Fruit fly (Drosophila melanogaster) whole organism, embryonic: ENCODE measurements around the gene CG7179.

Experiments
- Bdp1 ChIP-seq: fragments of 200-800 bp; sonication (Bioruptor generic); optimal IDR thresholded peaks from 3 replicates; lab custom pipeline; 2016; ENCODE audit warnings: missing biosample characterization, missing genetic modification characterization
- Blimp-1 ChIP-seq: fragments of 200-800 bp; sonication (Bioruptor generic); optimal IDR thresholded peaks from 3 replicates; lab custom pipeline; 2018; ENCODE audit warnings: missing biosample characterization, missing genetic modification characterization, mild to moderate bottlenecking, moderate library complexity, missing genetic modification reagents
- CG1024 ChIP-seq: fragments of 200-800 bp; sonication (Bioruptor generic); IDR thresholded peaks from 2 replicates; pipeline ENCODE4 v1.3.6; 2022; ENCODE audit warnings: missing biosample characterization, missing genetic modification characterization
- CG10267 ChIP-seq: fragments of 200-800 bp; sonication (Bioruptor generic); optimal IDR thresholded peaks from 2 replicates; lab custom pipeline; 2018; ENCODE audit warnings: missing biosample characterization, mild to moderate bottlenecking, missing genetic modification characterization, moderate library complexity
- CG10321 ChIP-seq: fragments of 200-800 bp; sonication (Bioruptor generic); IDR thresholded peaks from 2 replicates; pipeline ENCODE4 v1.3.6; 2022; ENCODE audit warnings: missing biosample characterization, missing genetic modification characterization
- CG10654 ChIP-seq: fragments of 200-800 bp; sonication (Bioruptor generic); optimal IDR thresholded peaks from 2 replicates; lab custom pipeline; 2016; ENCODE audit warnings: missing biosample characterization, missing genetic modification characterization
- CG11456 ChIP-seq: fragments of 200-800 bp; sonication (Bioruptor generic); IDR thresholded peaks from 3 replicates; pipeline ENCODE4 v1.3.6; 2022; ENCODE audit warnings: missing biosample characterization, missing genetic modification characterization
- CG11723 ChIP-seq: fragments of 200-800 bp; sonication (Bioruptor generic); optimal IDR thresholded peaks from 2 replicates; lab custom pipeline; 2017; ENCODE audit warnings: missing biosample characterization, mild to moderate bottlenecking, missing genetic modification characterization
- CG13424 ChIP-seq: fragments of 200-800 bp; sonication (Bioruptor generic); optimal IDR thresholded peaks from 2 replicates; lab custom pipeline; 2019; ENCODE audit warnings: missing biosample characterization, mild to moderate bottlenecking, missing genetic modification characterization, moderate library complexity
- CG13624 ChIP-seq: fragments of 200-800 bp; sonication (Bioruptor generic); optimal IDR thresholded peaks from 2 replicates; lab custom pipeline; 2016; ENCODE audit warnings: missing biosample characterization, missing genetic modification characterization
- CG13775 ChIP-seq: fragments of 200-800 bp; sonication (Bioruptor generic); optimal IDR thresholded peaks from 3 replicates; lab custom pipeline; 2017; ENCODE audit warnings: missing biosample characterization, mild to moderate bottlenecking, missing genetic modification characterization
- CG14441 ChIP-seq: fragments of 200-800 bp; sonication (Bioruptor generic); IDR thresholded peaks from 2 replicates; pipeline ENCODE4 v1.3.6; 2022; ENCODE audit warnings: missing biosample characterization, missing genetic modification characterization
- CG15269 ChIP-seq: fragments of 200-800 bp; sonication (Bioruptor generic); optimal IDR thresholded peaks from 2 replicates; lab custom pipeline; 2018; ENCODE audit warnings: missing biosample characterization, mild to moderate bottlenecking, missing genetic modification characterization, moderate library complexity
- CG2120 ChIP-seq: fragments of 200-800 bp; sonication (Bioruptor generic); optimal IDR thresholded peaks from 3 replicates; lab custom pipeline; 2016; ENCODE audit warnings: missing biosample characterization, missing genetic modification characterization
- CG2889 ChIP-seq: fragments of 200-800 bp; sonication (Bioruptor generic); IDR thresholded peaks from 3 replicates; pipeline ENCODE4 v1.3.6; 2022; ENCODE audit warnings: missing biosample characterization, missing genetic modification characterization
- CG3065 ChIP-seq: fragments of 200-800 bp; sonication (Bioruptor generic); optimal IDR thresholded peaks from 2 replicates; lab custom pipeline; 2016; ENCODE audit warnings: missing biosample characterization, missing genetic modification characterization
- CG31388 ChIP-seq: fragments of 200-800 bp; sonication (Bioruptor generic); optimal IDR thresholded peaks from 2 replicates; lab custom pipeline; 2016; ENCODE audit warnings: missing biosample characterization, missing genetic modification characterization
- CG32532 ChIP-seq: fragments of 200-800 bp; sonication (Bioruptor generic); IDR thresholded peaks from 2 replicates; pipeline ENCODE4 v1.3.6; 2022; ENCODE audit warnings: missing biosample characterization, missing genetic modification characterization
- CG3281 ChIP-seq: fragments of 200-800 bp; sonication (Bioruptor generic); optimal IDR thresholded peaks from 3 replicates; lab custom pipeline; 2017; ENCODE audit warnings: missing biosample characterization, mild to moderate bottlenecking, missing genetic modification characterization
- CG42726 ChIP-seq: fragments of 200-800 bp; sonication (Bioruptor generic); IDR thresholded peaks from 2 replicates; pipeline ENCODE4 v1.3.6; 2022; ENCODE audit warnings: missing biosample characterization, missing genetic modification characterization; ENCODE audit not compliant: partially characterized antibody
- CG6254 ChIP-seq: fragments of 200-800 bp; sonication (Bioruptor generic); optimal IDR thresholded peaks from 3 replicates; lab custom pipeline; 2017; ENCODE audit warnings: mild to moderate bottlenecking, missing biosample characterization, missing genetic modification reagents, missing genetic modification characterization
- CG7357 ChIP-seq: fragments of 200-800 bp; sonication (Bioruptor generic); IDR thresholded peaks from 3 replicates; pipeline ENCODE4 v1.3.6; 2022; ENCODE audit warnings: missing biosample characterization, missing genetic modification characterization
- CG7745 ChIP-seq: fragments of 200-800 bp; sonication (Bioruptor generic); optimal IDR thresholded peaks from 2 replicates; lab custom pipeline; 2018; ENCODE audit warnings: missing biosample characterization, mild to moderate bottlenecking, missing genetic modification characterization, moderate library complexity
- CG7786 ChIP-seq: fragments of 200-800 bp; sonication (Bioruptor generic); optimal IDR thresholded peaks from 2 replicates; lab custom pipeline; 2016; ENCODE audit warnings: missing biosample characterization, missing genetic modification characterization
- CG8765 ChIP-seq: fragments of 200-800 bp; sonication (Bioruptor generic); IDR thresholded peaks from 2 replicates; pipeline ENCODE4 v1.3.6; 2022; ENCODE audit warnings: missing biosample characterization, missing genetic modification characterization
- CG9437 ChIP-seq: fragments of 200-800 bp; sonication (Bioruptor generic); optimal IDR thresholded peaks from 2 replicates; lab custom pipeline; 2018; ENCODE audit warnings: missing biosample characterization, mild to moderate bottlenecking, missing genetic modification characterization
- CG9817 ChIP-seq: fragments of 200-800 bp; sonication (Bioruptor generic); optimal IDR thresholded peaks from 2 replicates; lab custom pipeline; 2018; ENCODE audit warnings: missing biosample characterization, mild to moderate bottlenecking, missing genetic modification characterization, moderate library complexity
- H2.0 ChIP-seq: fragments of 200-800 bp; sonication (Bioruptor generic); IDR thresholded peaks from 2 replicates; pipeline ENCODE4 v1.3.6; 2022; ENCODE audit warnings: missing biosample characterization, missing genetic modification characterization
- Hey ChIP-seq: fragments of 200-800 bp; sonication (Bioruptor generic); optimal IDR thresholded peaks from 3 replicates; lab custom pipeline; 2018; ENCODE audit warnings: missing biosample characterization, mild to moderate bottlenecking, missing genetic modification characterization
- MESR4 ChIP-seq: fragments of 200-800 bp; sonication (Bioruptor generic); optimal IDR thresholded peaks from 2 replicates; lab custom pipeline; 2018; ENCODE audit warnings: missing biosample characterization, mild to moderate bottlenecking, missing genetic modification characterization, moderate library complexity
- Nf-YB ChIP-seq: fragments of 200-800 bp; sonication (Bioruptor generic); optimal IDR thresholded peaks from 3 replicates; lab custom pipeline; 2019; ENCODE audit warnings: missing biosample characterization, mild to moderate bottlenecking, missing genetic modification characterization, moderate library complexity
- Optix ChIP-seq: fragments of 200-800 bp; sonication (Bioruptor generic); IDR thresholded peaks from 3 replicates; pipeline ENCODE4 v1.3.6; 2022; ENCODE audit warnings: missing biosample characterization, missing genetic modification characterization
- Poxn ChIP-seq: fragments of 200-800 bp; sonication (Bioruptor generic); IDR thresholded peaks from 2 replicates; pipeline ENCODE4 v1.3.6; 2022; ENCODE audit warnings: missing biosample characterization, missing genetic modification characterization
- TFAM ChIP-seq: fragments of 200-800 bp; sonication (Bioruptor generic); optimal IDR thresholded peaks from 2 replicates; lab custom pipeline; 2017; ENCODE audit warnings: missing biosample characterization, missing genetic modification characterization, inconsistent platforms
- Trl ChIP-seq, 3 experiments: fragments of >200 bp in 2 of 3; fragments of 200-800 bp in 1 of 3; sonication (Bioruptor generic) in 1 of 3; optimal IDR thresholded peaks; 2 replicates in 1 of 3; 3 replicates in 2 of 3; lab custom pipeline; 2016 to 2017; ENCODE audit warnings: missing biosample characterization in 1 of 3, missing genetic modification characterization in 1 of 3
- ato ChIP-seq: fragments of 200-800 bp; sonication (Bioruptor generic); IDR thresholded peaks from 2 replicates; pipeline ENCODE4 v1.3.6; 2022; ENCODE audit warnings: missing biosample characterization, missing genetic modification characterization; ENCODE audit not compliant: partially characterized antibody
- caup ChIP-seq: fragments of 200-800 bp; sonication (Bioruptor generic); optimal IDR thresholded peaks from 3 replicates; lab custom pipeline; 2017; ENCODE audit warnings: missing biosample characterization, mild to moderate bottlenecking, missing genetic modification characterization, moderate library complexity; ENCODE audit not compliant: severe bottlenecking
- dysf ChIP-seq: fragments of 200-800 bp; sonication (Bioruptor generic); IDR thresholded peaks from 3 replicates; pipeline ENCODE4 v1.3.6; 2022; ENCODE audit warnings: missing biosample characterization, missing genetic modification characterization
- gfzf ChIP-seq: fragments of 200-800 bp; sonication (Bioruptor generic); optimal IDR thresholded peaks from 2 replicates; lab custom pipeline; 2016; ENCODE audit warnings: missing biosample characterization, mild to moderate bottlenecking, missing genetic modification characterization, moderate library complexity
- grau ChIP-seq: fragments of 200-800 bp; optimal IDR thresholded peaks from 3 replicates; lab custom pipeline; 2019; ENCODE audit warnings: missing biosample characterization, mild to moderate bottlenecking, missing genetic modification characterization, moderate library complexity
- luna ChIP-seq: fragments of 200-800 bp; sonication (Bioruptor generic); optimal IDR thresholded peaks from 2 replicates; lab custom pipeline; 2016; ENCODE audit warnings: missing biosample characterization, missing genetic modification characterization
- nmo ChIP-seq: fragments of 200-800 bp; sonication (Bioruptor generic); optimal IDR thresholded peaks from 2 replicates; lab custom pipeline; 2018; ENCODE audit warnings: missing biosample characterization, mild to moderate bottlenecking, missing genetic modification characterization, moderate library complexity
- prd ChIP-seq, 3 experiments: fragments of >200 bp in 2 of 3; fragments of 200-800 bp in 1 of 3; sonication (Bioruptor generic) in 1 of 3; optimal IDR thresholded peaks in 2 of 3; IDR thresholded peaks in 1 of 3; 2 replicates in 2 of 3; 3 replicates in 1 of 3; pipeline versions ENCODE4 v1.3.6 to Lab custom; 2017 to 2022; ENCODE audit warnings: missing biosample characterization in 1 of 3, missing genetic modification characterization in 1 of 3
- scrt ChIP-seq: fragments of 200-800 bp; sonication (Bioruptor generic); optimal IDR thresholded peaks from 2 replicates; lab custom pipeline; 2018; ENCODE audit warnings: missing biosample characterization, mild to moderate bottlenecking, missing genetic modification characterization, moderate library complexity
- so ChIP-seq: fragments of 200-800 bp; sonication (Bioruptor generic); IDR thresholded peaks from 3 replicates; pipeline ENCODE4 v1.3.6; 2022; ENCODE audit warnings: missing biosample characterization, missing genetic modification characterization
- sug ChIP-seq: fragments of 200-800 bp; optimal IDR thresholded peaks from 2 replicates; lab custom pipeline; 2019; ENCODE audit warnings: missing biosample characterization, mild to moderate bottlenecking, missing genetic modification characterization, moderate library complexity
- vfl ChIP-seq: fragments of 200-800 bp; sonication (Bioruptor generic); optimal IDR thresholded peaks from 2 replicates; lab custom pipeline; 2016; ENCODE audit warnings: missing biosample characterization, missing genetic modification characterization
- wdn ChIP-seq: fragments of 200-800 bp; sonication (Bioruptor generic); IDR thresholded peaks from 2 replicates; pipeline ENCODE4 v1.3.6; 2022; ENCODE audit warnings: missing biosample characterization, missing genetic modification characterization

Gene CG7179

dm6 chr2L:7799804-7800433, 22.1 kb upstream of the CG7179 start, which contains the start of the genes Herp and r2d2 (continued):
- no peak for TF ChIP-seq prd (optimal IDR thresholded peaks at IDR 0.05; lab: Kevin White, UChicago)
- TF ChIP-seq prd (GFP tag; IDR thresholded peaks at IDR 0.05; lab: Robert Waterston, UW): peak; percentile 92
- no peak for TF ChIP-seq CG1024 (GFP tag; lab: Robert Waterston, UW)
- peak; percentile 50 for TF ChIP-seq TFAM (GFP tag; lab: Kevin White, UChicago)
- peak; percentile 92 for TF ChIP-seq CG9817 (tag; lab: Kevin White, UChicago)
- peak; percentile 97 for TF ChIP-seq CG13624 (GFP tag; lab: Kevin White, UChicago)
- peak; percentile 85 for TF ChIP-seq CG11723 (GFP tag; lab: Kevin White, UChicago)
- 0 out of 2 replicates have a peak, but pooled peaks have one; percentile 24 for TF ChIP-seq CG10321 (GFP tag; lab: Robert Waterston, UW)
- peak; percentile 83 for TF ChIP-seq vfl
- peak; percentile 80 for TF ChIP-seq H2.0 (GFP tag; lab: Robert Waterston, UW)
- TF ChIP-seq so (GFP tag; lab: Robert Waterston, UW): peak; percentile 91
- peak; percentile 93 for TF ChIP-seq nmo
- TF ChIP-seq CG3065: peak; percentile 66
- TF ChIP-seq CG14441 (GFP tag; lab: Robert Waterston, UW): peak; percentile 87
- TF ChIP-seq dysf (GFP tag; lab: Robert Waterston, UW): peak; percentile 94
- TF ChIP-seq ato (GFP tag; lab: Robert Waterston, UW): peak; percentile 13; the same call in 1 of the 2 replicates
- TF ChIP-seq CG10267: peak; percentile 82
- TF ChIP-seq Bdp1 (GFP tag; lab: Kevin White, UChicago): peak; percentile 68
- peak; percentile 80 for TF ChIP-seq CG7357 (GFP tag; lab: Robert Waterston, UW)
- peak; percentile 75 for TF ChIP-seq CG9437
- TF ChIP-seq Blimp-1 (GFP tag; lab: Kevin White, UChicago): peak; percentile 75
- peak; percentile 75 for TF ChIP-seq CG31388
- peak; percentile 95 for TF ChIP-seq sug (tag; lab: Kevin White, UChicago)
- peak; percentile 92 for TF ChIP-seq CG3281 (GFP tag; lab: Kevin White, UChicago)
- peak; percentile 3 for TF ChIP-seq MESR4 (GFP tag; lab: Kevin White, UChicago)
- TF ChIP-seq CG8765 (GFP tag; lab: Robert Waterston, UW): peak; percentile 83
- peak; percentile 90 for TF ChIP-seq caup (GFP tag; lab: Kevin White, UChicago)
- TF ChIP-seq CG2120 (GFP tag; lab: Kevin White, UChicago): peak; percentile 96
- peak; percentile 88 for TF ChIP-seq Optix (GFP tag; lab: Robert Waterston, UW)
- TF ChIP-seq Nf-YB: peak; percentile 64
- peak; percentile 90 for TF ChIP-seq scrt (GFP tag; lab: Kevin White, UChicago)
- TF ChIP-seq gfzf: peak; percentile 38
- no peak for TF ChIP-seq Trl (optimal IDR thresholded peaks at IDR 0.05; lab: Kevin White, UChicago)
- peak; percentile 96 for TF ChIP-seq Trl (GFP tag; optimal IDR thresholded peaks at IDR 0.05; lab: Kevin White, UChicago)
- TF ChIP-seq CG13424 (tag; lab: Kevin White, UChicago): peak; percentile 94
- peak; percentile 58; the same call in 2 of the 3 replicates for TF ChIP-seq CG2889
- TF ChIP-seq CG13775: peak; percentile 93
- TF ChIP-seq luna (GFP tag; lab: Kevin White, UChicago): peak; percentile 78
- TF ChIP-seq CG6254 (GFP tag; lab: Kevin White, UChicago): peak; percentile 24
- peak; percentile 83 for TF ChIP-seq CG10654
- TF ChIP-seq CG15269 (tag; lab: Kevin White, UChicago): peak; percentile 90
- TF ChIP-seq Hey: peak; percentile 82
- peak; percentile 88 for TF ChIP-seq CG11456
- peak; percentile 91 for TF ChIP-seq grau (tag; lab: Kevin White, UChicago)
- peak; percentile 83 for TF ChIP-seq Poxn (GFP tag; lab: Robert Waterston, UW)
- TF ChIP-seq CG32532 (GFP tag; lab: Robert Waterston, UW): peak; percentile 90
- peak; percentile 21 for TF ChIP-seq CG7745 (tag; lab: Kevin White, UChicago)
- TF ChIP-seq CG7786 (GFP tag; lab: Kevin White, UChicago): peak; percentile 95
- peak; percentile 80; the same call in 1 of the 2 replicates for TF ChIP-seq wdn (GFP tag; lab: Robert Waterston, UW)
- TF ChIP-seq CG42726 (GFP tag; lab: Robert Waterston, UW): no peak; the same call in none of the 2 replicates
